Fruit fly (Drosophila melanogaster): Measurements from ENCODE around the gene Proc.
A peak's percentile ranks its signal among the peaks of the same experiment; 100 is the strongest.

The Proc gene

DNA sequence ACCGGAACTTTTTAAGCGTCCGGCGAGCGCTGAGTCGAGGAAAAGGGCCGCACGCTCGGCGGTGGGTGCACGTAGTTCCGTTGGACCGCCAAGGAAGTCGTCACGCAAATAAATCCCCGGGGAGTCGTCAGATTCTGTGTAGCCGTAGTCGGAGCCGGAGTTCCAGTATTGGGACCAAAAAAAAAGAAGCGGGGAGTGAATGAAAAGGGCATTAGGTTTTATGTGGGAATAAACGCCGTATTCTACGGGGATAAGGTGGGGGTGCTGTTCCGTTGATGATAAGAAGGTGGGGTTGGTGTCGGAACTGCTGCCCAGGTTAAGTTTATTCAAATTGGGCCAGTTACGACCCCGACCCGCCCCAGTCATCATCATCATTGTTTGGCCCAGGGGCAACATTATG is 20.8 kb downstream of the Proc start:
- TF ChIP-seq noc (tag; optimal IDR thresholded peaks at IDR 0.05) = no peak

DNA sequence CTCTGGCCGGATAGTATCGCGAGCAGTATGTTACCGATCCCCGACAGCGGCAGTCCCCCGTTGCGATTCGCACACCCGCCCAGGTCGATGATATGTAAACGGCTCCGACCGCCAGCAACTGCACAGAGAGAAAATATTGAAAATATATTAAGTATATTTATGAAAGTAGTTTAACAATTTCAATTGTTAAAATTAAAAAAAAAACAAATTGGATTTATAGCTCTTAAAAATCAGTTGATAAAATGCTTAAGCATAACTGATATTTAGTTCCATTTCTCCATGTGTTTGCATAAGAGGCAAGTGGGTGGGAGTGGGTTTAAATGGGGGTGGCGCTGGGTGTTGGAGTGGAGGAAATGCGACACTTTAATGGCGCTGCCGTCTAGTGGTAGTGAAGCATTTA is 21.8 kb downstream of the Proc start:
- no peak for TF ChIP-seq noc (tag; optimal IDR thresholded peaks at IDR 0.05)

DNA sequence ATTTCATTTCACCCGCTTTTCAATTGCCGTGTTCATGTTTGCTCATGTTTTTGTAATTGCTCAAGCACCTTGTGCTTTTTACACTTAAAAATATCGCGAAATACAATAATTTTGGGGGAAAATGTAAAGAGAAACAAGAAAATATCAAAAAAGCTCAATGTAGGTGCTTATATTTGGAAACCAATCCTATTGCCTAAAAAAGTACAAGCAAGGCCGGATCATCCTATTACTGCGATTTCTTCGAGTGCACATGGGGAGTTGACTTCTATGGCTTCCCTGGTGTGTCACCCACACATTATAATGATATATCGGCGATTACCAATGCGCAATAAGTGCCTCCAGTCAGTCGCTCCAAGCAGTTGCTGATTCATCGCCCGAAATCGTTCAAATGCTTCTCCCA is 30.0 kb downstream of the Proc start:
- no peak for TF ChIP-seq noc (tag; optimal IDR thresholded peaks at IDR 0.05)

DNA sequence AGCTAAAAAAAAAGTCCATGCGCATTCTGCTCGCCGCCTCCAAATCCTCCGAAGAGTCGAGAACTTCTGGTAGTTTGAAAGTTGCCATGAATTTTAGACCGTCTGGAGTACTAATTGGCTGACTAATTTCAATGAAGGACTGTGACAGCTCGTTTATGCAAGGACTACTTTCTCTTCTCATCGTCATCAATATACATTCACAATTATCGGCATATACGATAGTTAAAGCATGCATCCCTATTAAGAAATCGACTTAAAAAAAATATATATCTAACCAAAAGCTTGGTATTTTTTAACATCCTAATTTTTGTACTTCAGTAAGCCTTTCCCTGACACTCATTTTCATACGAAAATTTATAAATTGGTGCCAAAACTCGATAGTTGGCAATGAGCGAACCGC is 31.1 kb downstream of the Proc start, which contains the start of gene CG14537:
TSS of gene CG14537 (plus strand) at position 301 of the 400 bp plus-strand sequence.
- no peak for TF ChIP-seq noc (tag; optimal IDR thresholded peaks at IDR 0.05)

DNA sequence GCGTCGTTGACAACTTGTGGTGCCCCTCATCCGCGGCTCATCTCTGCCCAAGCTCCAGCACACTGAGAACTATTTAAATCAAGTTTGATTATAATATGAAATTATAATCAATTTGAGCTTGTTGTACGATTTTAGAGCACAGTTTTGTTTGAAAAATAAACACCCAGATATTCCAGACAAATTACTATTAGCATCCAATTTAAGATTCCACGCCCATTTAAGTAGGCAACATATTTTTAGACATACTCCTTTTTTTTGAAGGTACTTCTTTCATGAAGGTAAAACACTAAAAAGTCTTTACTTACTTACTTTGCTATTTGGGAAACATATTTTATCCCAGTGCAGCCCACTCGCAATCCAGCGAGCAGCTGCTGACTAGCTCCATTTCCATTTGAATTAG is 33.2 kb downstream of the Proc start:
- TF ChIP-seq noc (tag; optimal IDR thresholded peaks at IDR 0.05) = no peak

DNA sequence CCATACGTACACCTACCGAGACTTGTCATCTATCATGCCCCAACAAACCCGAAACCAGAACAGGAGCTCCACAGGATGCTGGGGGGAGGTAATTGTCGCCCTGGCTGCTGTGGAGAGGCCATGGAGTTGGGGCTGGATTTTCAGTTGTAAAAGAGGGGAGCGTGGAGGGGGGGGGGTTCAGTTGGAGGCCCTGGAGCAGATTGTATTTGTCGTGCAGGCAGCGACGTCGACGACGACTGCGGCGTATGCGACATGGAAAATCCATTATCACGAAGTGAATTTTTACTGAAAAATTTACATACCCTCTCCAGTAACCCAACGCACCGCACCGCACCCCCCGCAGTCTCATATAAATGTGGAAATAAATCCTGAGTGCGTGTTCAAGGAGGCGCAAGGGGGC is 37.6 kb downstream of the Proc start:
- TF ChIP-seq noc (tag; optimal IDR thresholded peaks at IDR 0.05) = no peak

DNA sequence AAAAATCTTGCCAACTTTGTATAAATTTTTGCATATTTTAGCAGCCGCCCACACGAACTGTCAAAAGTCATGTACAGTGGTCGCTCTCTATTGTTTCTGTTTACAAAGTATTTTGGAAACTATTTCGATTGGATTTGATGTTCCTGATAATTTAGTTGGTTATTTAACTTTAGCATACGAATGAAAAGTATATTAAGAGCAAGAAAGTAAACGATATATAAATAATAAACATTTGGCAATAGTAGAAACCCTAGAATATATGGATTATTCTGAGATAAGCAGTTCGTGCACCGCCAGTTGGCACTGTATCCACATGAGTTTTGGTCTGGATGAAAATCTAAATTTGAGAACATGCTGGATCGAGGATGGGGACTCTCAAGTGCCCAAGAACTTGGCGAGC is 38.0 kb downstream of the Proc start:
- no peak for TF ChIP-seq noc (tag; optimal IDR thresholded peaks at IDR 0.05)

DNA sequence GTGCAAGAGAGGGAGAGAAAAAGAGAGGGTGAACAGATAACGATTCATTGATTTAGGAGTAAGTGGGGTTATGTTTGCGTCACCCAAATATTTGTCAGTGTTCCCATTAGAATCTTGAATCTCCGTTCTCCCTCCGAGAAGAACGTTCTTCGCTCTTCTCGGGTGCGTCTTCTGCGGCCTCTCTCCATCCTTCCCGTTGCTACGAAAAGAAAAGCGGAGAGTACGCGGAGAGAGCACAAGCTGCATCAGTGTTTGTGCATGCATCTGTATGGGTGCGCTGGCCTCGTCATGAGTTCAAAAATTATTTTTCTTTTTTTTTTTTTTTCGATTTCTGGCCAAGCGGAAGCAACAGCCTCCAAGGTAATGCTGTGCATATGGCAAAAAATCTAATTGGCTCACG is 42.3 kb downstream of the Proc start:
- no peak for TF ChIP-seq noc (tag; optimal IDR thresholded peaks at IDR 0.05)

DNA sequence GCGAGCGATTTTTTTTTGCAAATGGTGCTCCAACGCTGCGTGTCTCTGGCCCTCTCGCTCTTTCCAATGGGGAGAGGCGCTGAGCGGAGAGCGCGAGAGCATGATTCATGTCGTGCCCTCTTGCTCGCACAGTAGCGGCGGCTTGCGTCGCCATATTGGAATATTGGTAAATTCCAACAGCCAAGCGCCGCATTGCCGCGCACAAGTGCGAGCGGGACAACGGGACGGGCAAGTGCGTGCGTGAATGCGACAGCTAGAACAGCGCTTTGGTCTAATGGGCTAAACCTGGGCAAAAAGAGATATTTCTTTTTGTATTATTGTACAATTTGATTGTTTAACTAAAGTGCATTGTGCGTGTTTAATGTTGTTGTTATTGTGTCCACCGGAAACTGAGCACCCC is 43.0 kb downstream of the Proc start:
- TF ChIP-seq noc (tag; optimal IDR thresholded peaks at IDR 0.05) = peak; percentile 0

DNA sequence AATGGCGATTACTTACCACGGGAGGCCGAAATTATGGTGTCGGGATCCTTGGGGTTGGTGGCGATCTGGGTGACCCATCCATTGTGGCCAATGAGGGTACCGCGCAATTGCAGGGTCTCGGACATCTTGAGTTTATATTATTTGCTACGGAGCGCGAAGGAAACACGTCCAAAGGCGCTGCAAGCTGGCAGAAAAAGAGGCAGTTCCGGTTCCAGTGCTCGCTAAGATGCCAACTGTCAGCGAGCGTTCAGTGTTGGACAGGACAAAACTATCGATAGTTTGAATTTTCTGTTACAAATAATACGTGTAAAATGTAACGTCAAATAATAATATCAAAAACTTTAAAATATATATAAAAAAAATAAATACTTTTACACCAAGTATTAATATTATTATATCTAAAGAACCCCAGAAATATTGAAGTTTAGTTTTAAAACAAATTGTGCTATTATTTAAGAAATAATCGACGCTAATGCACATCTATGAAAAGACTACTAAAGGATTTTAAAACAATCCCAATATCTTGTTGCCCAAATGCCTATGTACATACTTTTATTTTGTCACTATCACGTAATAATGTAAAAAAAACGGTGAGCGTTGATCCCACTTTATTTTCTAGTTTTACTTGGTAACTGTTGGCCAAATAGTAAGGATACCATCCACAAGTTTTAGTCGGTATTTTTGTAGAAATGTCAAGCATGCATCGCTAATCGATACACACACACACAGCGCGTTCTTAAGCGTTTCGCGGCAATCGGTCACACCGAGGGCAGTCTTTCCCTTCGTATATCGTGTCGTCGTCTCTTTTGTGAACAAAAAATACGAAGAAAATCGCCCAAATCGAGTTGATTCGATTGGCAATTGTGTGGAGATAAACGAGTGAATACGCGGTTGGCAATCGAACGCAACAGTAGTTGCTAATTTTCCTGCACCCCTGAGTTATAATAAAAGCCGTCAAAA is 43.9 kb downstream of the Proc start, which contains the start of the genes Rack1 and mts:
TSS of gene Rack1 (minus strand) at position 271 of the 960 bp plus-strand sequence.
TSS of gene mts (plus strand) at position 606 of the 960 bp plus-strand sequence.
- TF ChIP-seq noc (tag; optimal IDR thresholded peaks at IDR 0.05) = peak; percentile 61

DNA sequence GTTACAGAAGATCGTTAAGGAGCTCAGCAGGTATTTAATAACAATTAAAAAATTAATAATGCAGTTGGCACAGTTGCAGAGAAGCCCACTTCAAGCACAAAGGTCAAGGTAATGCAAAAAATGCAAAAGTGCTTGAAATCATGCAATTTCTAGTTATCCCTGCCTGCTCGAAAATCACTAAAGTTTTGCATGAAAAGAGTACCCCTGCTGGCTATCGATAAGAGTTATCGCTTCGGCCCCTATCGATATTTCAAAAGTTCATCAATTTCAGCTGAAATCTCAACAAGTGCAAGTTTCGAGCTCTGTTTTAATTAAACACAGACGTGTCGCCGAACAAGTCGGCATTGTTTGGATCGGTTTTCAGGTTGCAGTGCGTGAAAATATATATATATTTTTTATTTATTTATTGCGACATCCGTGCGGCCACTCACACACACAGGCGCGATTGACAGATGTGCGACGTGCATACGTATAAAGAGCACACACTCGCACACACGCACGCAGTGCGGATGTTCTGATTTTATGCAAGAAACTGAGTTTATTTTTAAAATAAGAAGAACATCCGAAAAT is 49.9 kb downstream of the Proc start:
- peak; percentile 19 for TF ChIP-seq noc (tag; optimal IDR thresholded peaks at IDR 0.05)

DNA sequence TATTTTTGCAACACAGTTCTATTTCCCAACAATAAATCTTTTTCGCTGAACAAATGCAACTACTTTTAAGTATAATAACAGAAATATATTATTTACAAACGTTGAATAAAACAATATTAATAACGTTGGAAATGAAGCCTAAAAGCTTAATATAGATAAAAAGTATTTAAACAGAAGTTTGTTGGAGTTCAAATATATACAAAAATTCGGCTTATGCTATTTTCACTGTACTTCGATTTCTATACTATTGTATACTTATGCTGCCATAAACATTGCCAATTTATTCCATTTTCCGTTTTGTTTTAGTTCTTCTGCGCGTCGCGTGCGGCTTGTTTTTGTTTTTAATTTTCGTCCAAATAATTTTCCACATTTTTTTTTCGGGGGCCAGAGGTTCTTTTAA is 50.4 kb downstream of the Proc start, which contains the start of gene CG7115:
TSS of gene CG7115 (plus strand) at position 301 of the 400 bp plus-strand sequence.
- no peak for TF ChIP-seq noc (tag; optimal IDR thresholded peaks at IDR 0.05)

DNA sequence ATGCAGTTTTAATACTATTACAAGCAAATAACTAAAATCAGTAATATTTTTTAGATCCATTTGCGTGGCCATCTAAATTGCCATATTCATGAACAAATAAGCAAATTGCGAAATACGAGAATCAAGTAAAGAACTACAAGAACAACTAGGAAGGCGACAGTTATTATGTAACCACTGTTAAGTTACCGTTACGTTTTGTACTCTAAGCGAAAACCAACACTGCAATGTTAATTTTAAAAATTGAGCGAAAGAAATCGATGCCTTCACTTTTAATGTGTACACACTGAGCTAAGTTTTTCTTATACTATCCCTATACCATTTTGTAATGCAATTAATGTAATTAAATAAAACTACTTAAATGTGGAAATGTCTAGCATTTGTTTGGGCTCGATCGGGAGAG is 50.8 kb downstream of the Proc start:
- no peak for TF ChIP-seq noc (tag; optimal IDR thresholded peaks at IDR 0.05)
